Worm (Caenorhabditis elegans): ENCODE data around the gene unc-70.

Gene unc-70

ce11 chrV:6882452-6882939, 1.4 kb downstream of the unc-70 start:
- no peak for TF ChIP-seq unc-62 (GFP tag; optimal IDR thresholded peaks at IDR 0.05)

ce11 chrV:6885070-6885469, 3.9 kb downstream of the unc-70 start:
- no peak for TF ChIP-seq unc-62 (GFP tag; optimal IDR thresholded peaks at IDR 0.05)

DNA sequence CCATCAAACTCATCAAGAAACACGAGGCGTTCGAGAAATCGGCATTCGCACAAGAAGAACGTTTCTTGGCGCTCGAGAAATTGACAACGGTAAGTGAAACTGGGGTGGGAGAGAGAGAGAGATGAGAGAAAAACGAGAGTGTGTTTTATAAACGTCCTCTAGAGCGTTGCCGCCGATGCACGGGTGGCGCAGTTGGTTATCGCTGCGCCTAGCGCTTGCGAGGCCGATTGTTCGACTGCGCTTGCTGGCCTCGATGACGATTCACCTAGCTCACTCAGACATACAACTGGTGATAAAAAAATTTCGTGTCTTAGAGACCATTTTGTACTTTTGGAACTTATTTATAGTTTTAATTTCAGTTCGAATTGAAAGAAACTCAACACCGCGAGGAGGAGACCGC, 7.7 kb downstream of the unc-70 start:
- no peak for TF ChIP-seq unc-62 (GFP tag; optimal IDR thresholded peaks at IDR 0.05)

DNA sequence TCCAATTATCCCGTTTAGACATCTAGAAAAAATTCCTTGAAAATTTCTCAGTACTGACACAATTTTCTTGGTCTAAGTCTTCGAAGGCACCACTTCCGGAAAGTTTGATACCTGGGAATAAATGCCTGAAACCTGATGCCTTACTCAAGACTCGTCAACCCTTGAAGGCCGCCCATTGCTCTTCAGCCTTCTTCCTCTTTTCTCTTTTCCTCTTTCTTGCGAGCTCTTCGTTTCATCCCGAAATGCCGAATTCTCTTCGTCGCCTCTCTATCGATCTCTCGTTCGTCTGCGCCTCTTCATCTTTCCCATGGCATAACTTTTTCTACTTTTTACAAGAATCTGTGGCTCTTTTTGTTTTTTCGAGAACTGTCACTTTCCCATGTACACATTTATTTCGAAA, 12.5 kb downstream of the unc-70 start:
- no peak for TF ChIP-seq unc-62 (GFP tag; optimal IDR thresholded peaks at IDR 0.05)

ce11 chrV:6894778-6895177, 13.6 kb downstream of the unc-70 start, which contains the start of gene K11C4.2:
Gene K11C4.2 (plus strand): TSS chrV:6895078.
- no peak for TF ChIP-seq unc-62 (GFP tag; optimal IDR thresholded peaks at IDR 0.05)

- no peak for TF ChIP-seq unc-62 (GFP tag; optimal IDR thresholded peaks at IDR 0.05)
These were observed 15.6 kb downstream of the unc-70 start, which contains the start of gene K11C4.1 for ce11 chrV:6896700-6897099. Gene K11C4.1 (plus strand): TSS chrV:6897000.

DNA sequence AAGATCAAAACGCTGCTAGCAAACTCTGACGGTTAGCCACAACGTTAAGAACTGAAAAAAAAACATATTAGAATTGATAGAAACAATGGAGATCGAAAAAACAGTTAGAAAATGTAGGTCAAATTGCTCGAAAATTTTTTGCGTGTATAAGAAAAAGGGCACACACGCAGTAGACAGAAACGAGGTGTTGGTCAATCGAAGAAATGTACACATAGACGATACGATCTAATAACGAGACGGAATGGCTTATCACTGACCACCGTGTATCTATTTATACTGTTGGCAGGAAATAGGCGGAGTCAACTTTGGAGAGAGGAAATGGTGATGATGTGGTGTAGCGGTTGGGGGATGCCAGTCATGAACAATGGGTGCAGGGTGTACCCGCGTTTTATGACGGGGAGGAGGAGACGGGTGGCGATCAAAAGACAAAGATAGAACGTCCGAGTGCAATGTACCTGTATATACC, 19.1 kb downstream of the unc-70 start, which contains the start of gene odc-1:
Gene odc-1 (minus strand): TSS at position 51 of the 466 bp plus-strand sequence.
- no peak for TF ChIP-seq unc-62 (GFP tag; optimal IDR thresholded peaks at IDR 0.05)

DNA sequence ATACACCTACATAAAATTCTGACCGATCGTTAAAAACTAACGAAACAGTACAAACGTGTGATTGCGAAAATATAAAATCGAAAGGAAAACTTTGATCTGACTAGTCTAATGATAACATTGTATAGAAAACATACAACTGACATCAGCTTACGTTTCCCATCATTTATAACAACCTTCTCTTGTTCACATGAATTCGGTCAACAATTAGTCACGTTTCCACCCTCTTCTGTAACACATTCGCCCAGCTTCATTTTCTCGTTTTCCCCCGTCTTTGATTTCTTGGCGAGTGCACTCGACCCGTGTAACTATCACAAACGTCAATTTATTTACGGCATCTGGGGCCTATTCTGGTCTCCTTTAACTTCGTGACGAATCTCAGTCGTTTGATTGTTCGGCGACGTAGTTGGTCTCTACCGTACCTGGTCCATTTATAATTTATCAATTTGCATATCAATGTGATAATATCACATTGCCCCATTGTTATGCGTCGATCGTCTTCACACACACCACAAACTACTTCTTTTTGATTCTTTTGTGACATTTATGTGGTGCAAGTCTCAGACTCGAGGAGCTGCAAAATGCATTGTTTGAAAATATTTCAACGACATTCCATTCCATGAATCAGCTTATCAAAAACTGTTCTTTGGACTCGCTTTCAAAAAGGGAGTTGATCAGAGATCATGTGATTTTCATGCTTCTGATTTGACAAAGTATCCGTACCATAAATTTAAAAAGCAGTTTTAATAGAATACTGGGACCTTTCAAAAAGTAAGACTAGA, 19.9 kb downstream of the unc-70 start:
- TF ChIP-seq unc-62 (GFP tag; optimal IDR thresholded peaks at IDR 0.05) = no peak

DNA sequence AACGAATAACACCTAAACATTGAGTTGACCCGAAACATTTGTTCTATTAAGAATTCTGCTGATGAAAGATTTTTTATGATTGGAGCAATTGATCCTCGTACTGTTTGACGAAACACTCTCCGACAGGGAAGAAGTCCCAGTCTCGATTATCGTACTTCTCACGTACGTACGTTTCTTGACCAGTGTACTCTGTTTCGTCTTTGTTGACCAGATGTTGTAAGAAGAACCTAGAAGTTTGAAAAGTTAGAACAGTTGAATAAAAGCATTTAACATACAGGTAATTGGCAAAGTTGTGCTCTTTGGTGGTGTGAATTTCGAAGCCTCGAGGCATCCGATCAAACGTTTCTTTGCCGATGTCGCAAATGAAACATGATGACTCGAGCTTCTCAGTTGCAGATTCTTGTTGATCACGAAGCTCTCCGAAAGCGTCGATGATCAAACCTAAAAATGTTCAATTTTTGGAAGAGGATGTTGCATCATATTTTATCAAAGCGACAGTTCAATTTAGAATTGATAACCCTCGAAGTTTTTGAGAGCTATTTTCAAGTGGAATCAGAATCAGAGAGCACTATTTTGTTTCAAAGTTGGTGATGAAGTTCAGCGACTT, 20.9 kb downstream of the unc-70 start:
- no peak for TF ChIP-seq unc-62 (GFP tag; optimal IDR thresholded peaks at IDR 0.05)

DNA sequence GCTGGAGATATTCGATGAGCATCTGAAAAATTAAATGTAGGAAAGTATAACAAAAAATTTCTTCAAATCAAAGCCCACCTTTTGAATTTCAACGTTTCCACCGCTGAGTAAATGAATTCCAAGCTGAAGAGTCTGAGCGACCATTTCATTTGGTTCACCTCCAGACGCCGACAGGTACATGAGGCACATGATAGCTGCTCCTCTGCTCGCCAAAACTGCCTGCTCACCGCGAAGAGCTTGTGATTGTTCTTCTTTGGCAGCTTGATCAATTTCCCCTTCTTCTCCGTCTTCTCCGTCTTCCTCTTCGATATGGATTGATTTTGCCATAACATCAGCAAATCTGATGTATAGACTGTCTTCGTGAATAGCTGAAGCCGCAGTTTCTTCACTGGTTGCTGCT, 25.3 kb downstream of the unc-70 start:
- TF ChIP-seq unc-62 (GFP tag; optimal IDR thresholded peaks at IDR 0.05) = no peak

DNA sequence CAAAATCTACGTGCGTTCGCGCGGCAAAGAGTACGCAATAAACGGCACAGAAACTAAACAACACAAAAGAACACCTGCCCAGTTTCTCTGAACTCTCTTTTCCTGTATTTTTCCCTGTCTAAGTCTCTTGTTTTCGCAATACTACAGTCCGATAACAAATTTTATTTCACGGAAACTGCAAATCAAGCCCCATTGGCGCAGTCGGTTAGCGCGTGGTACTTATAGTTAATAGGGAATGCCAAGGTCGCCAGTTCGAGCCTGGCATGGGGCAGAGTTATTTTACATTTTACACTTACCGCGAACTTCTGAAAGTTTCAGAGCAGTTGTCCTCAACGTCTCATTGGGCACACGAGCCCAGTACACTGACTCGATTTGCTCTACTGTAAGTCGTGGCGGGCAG, 36.1 kb downstream of the unc-70 start:
- no peak for TF ChIP-seq unc-62 (GFP tag; optimal IDR thresholded peaks at IDR 0.05)

ce11 chrV:6919251-6919650, 38.1 kb downstream of the unc-70 start:
- no peak for TF ChIP-seq unc-62 (GFP tag; optimal IDR thresholded peaks at IDR 0.05)

ce11 chrV:6926633-6927032, 45.5 kb downstream of the unc-70 start:
- no peak for TF ChIP-seq unc-62 (GFP tag; optimal IDR thresholded peaks at IDR 0.05)

DNA sequence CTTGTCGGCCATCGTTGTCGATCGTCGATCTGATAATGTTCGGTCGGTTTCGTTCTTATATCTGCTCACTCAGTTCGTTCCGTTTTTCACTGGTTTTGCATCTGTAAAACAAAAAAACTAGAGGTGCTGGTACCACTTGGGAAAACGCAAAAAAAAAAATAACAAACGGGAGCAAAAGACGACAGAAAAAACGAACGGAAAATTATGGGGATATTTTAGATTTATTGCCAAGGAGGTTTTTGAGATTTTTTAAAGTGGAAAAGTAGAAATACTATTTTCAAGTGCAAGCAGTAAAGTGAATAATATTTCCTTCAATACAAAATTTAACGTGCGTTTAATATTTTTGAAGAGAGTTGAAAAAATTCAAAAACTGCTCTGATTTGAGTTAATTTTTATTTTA, 47.8 kb downstream of the unc-70 start, which contains the start of gene unc-68:
Gene unc-68 (minus strand): TSS at position 101 of the 400 bp plus-strand sequence.
- no peak for TF ChIP-seq unc-62 (GFP tag; optimal IDR thresholded peaks at IDR 0.05)

DNA sequence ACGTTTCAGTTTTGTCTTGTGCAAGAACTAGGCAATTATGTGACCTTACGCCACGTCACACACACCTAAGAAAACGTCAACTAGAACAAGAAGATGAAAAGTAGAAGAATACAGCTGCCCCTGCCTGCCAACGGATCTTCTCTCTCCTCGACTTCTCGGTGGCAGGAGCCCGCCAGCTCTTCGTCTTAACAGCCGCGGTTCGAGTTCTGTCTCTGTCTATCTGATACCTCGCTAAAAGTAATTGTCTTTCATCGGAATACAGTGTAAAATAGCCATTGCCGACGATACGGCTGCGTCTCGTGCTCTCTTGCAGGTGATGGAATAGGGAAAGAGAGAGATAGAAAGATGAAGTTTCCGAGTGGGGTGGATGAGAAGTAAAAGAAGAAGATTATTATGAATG, 49.1 kb downstream of the unc-70 start:
- TF ChIP-seq unc-62 (GFP tag; optimal IDR thresholded peaks at IDR 0.05) = no peak

- TF ChIP-seq unc-62 (GFP tag; optimal IDR thresholded peaks at IDR 0.05) = no peak
These were observed 53.1 kb downstream of the unc-70 start, which contains the start of gene lipl-6 for ce11 chrV:6934212-6934611. Gene lipl-6 (minus strand): TSS chrV:6934312.

ce11 chrV:6935878-6936277, 54.7 kb downstream of the unc-70 start, which contains the start of gene Y57E12B.10:
Gene Y57E12B.10 (minus strand): TSS chrV:6935978.
- no peak for TF ChIP-seq unc-62 (GFP tag; optimal IDR thresholded peaks at IDR 0.05)

All from whole organism, dauer.